Worm (Caenorhabditis elegans) whole organism, mixed stage, embryonic: ENCODE data around the gene srsy-1.

ENCODE experiments used
- blmp-1 ChIP-seq: fragments of 150-350 bp; optimal IDR thresholded peaks from 2 replicates; lab custom pipeline; 2014; ENCODE audit warnings: missing biosample characterization, missing genetic modification characterization
- elt-1 ChIP-seq: sonication (generic microtip); optimal IDR thresholded peaks from 2 replicates; lab custom pipeline; 2017; ENCODE audit warnings: missing genetic modification characterization, mild to moderate bottlenecking, missing compliant biosample characterization, antibody characterized with exemption, moderate library complexity, borderline replicate concordance; ENCODE audit not compliant: insufficient read depth
- mab-5 ChIP-seq: fragments of 150-350 bp; optimal IDR thresholded peaks from 2 replicates; lab custom pipeline; 2014; ENCODE audit warnings: missing biosample characterization, missing genetic modification characterization
- nhr-12 ChIP-seq: fragments of 150-350 bp; optimal IDR thresholded peaks from 2 replicates; lab custom pipeline; 2014; ENCODE audit warnings: missing biosample characterization, missing genetic modification characterization
- nhr-76 ChIP-seq: sonication (generic microtip); optimal IDR thresholded peaks from 2 replicates; lab custom pipeline; 2017; ENCODE audit warnings: missing biosample characterization, missing genetic modification characterization
- pha-4 ChIP-seq: fragments of 150-350 bp; optimal IDR thresholded peaks from 2 replicates; lab custom pipeline; 2018; ENCODE audit warnings: missing biosample characterization, missing genetic modification reagents, missing genetic modification characterization
- snpc-4 ChIP-seq: fragments of 150-350 bp; optimal IDR thresholded peaks from 2 replicates; lab custom pipeline; 2014; ENCODE audit warnings: missing biosample characterization, missing genetic modification characterization
- unc-62 ChIP-seq: fragments of 150-350 bp; optimal IDR thresholded peaks from 2 replicates; lab custom pipeline; 2014; ENCODE audit warnings: missing biosample characterization, missing genetic modification reagents, missing genetic modification characterization

DNA sequence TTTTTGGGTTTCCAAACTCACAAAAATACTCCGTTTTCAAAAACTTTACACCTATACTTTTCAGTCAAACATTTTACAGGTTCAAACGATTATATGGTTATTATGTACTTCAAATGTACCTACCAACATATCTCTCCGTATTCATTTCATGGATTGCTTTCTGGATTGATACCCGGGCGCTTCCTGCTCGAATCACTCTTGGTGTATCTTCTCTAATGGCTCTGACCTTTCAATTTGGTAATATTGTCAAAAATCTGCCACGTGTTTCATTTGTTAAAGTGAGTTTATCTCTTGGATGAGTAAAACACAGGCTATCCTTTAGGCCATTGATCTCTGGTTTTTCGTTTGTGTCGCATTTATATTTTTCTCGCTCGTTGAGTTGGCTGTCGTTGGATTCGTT lies 16.0 kb downstream of the srsy-1 start:
- TF ChIP-seq pha-4 (tag; lab: Kevin White, UChicago) (no peak), nhr-12 (tag; lab: Kevin White, UChicago) (no peak), mab-5 (tag; lab: Kevin White, UChicago) (no peak), snpc-4 (no peak), unc-62 (GFP tag; lab: Kevin White, UChicago) (no peak), elt-1 (tag; lab: Kevin White, UChicago) (no peak), blmp-1 (tag; lab: Kevin White, UChicago) (no peak), nhr-76 (tag; lab: Kevin White, UChicago) (no peak)
